Worm (Caenorhabditis elegans): ENCODE data around the gene Y37D8A.3.

ce11 chrIII:12831696-12832095 lies 2.5 kb downstream of the Y37D8A.3 start:
- TF ChIP-seq dmd-4 (tag; optimal IDR thresholded peaks at IDR 0.05), result no peak
- no peak for TF ChIP-seq nhr-77 (tag; optimal IDR thresholded peaks at IDR 0.05)
- TF ChIP-seq unc-62 (GFP tag; optimal IDR thresholded peaks at IDR 0.05), result no peak
- TF ChIP-seq lin-13 (GFP tag; optimal IDR thresholded peaks at IDR 0.05), result no peak
- no peak for TF ChIP-seq R02D3.7 (tag; optimal IDR thresholded peaks at IDR 0.05)
- no peak for TF ChIP-seq ztf-11 (tag; optimal IDR thresholded peaks at IDR 0.05)
- TF ChIP-seq F13H6.1 (tag; optimal IDR thresholded peaks at IDR 0.05), result no peak
- TF ChIP-seq lsy-2 (tag; optimal IDR thresholded peaks at IDR 0.05), result no peak
- TF ChIP-seq ama-1 (optimal IDR thresholded peaks at IDR 0.05), result no peak
- no peak for TF ChIP-seq Y55F3AM.14 (GFP tag; optimal IDR thresholded peaks at IDR 0.05)
- TF ChIP-seq lin-39 (tag; optimal IDR thresholded peaks at IDR 0.05), result no peak
- no peak for TF ChIP-seq blmp-1 (tag; optimal IDR thresholded peaks at IDR 0.05; ENCODE audit: insufficient read depth)
- no peak for TF ChIP-seq mdl-1 (tag; optimal IDR thresholded peaks at IDR 0.05)
- no peak for TF ChIP-seq unc-39 (tag; optimal IDR thresholded peaks at IDR 0.05)
